Fruit fly (Drosophila melanogaster) whole organism, wandering third instar larva: ENCODE data around the gene CG33159.

ENCODE experiments used
- OdsH ChIP-seq: fragments of 200-800 bp; sonication (Bioruptor generic); optimal IDR thresholded peaks from 2 replicates; lab custom pipeline; 2016; ENCODE audit warnings: missing biosample characterization, mild to moderate bottlenecking, missing genetic modification characterization
- br ChIP-seq: fragments of 200-800 bp; sonication (Bioruptor generic); optimal IDR thresholded peaks from 2 replicates; lab custom pipeline; 2016; ENCODE audit warnings: missing biosample characterization, missing genetic modification characterization
- ey ChIP-seq: fragments of 200-800 bp; sonication (Bioruptor generic); optimal IDR thresholded peaks from 2 replicates; lab custom pipeline; 2016; ENCODE audit warnings: missing biosample characterization, missing genetic modification characterization
- psq ChIP-seq: fragments of 200-800 bp; sonication (Bioruptor generic); optimal IDR thresholded peaks from 3 replicates; lab custom pipeline; 2017; ENCODE audit warnings: missing biosample characterization, mild to moderate bottlenecking, missing genetic modification characterization, moderate library complexity
- rgr ChIP-seq: fragments of 200-800 bp; sonication (Bioruptor generic); optimal IDR thresholded peaks from 3 replicates; lab custom pipeline; 2016; ENCODE audit warnings: missing biosample characterization, mild to moderate bottlenecking, missing genetic modification characterization
- usp ChIP-seq: fragments of >200 bp; optimal IDR thresholded peaks from 2 replicates; lab custom pipeline; 2017; ENCODE audit warnings: missing biosample characterization, missing genetic modification characterization
- woc ChIP-seq: sonication (Bioruptor generic); optimal IDR thresholded peaks from 2 replicates; lab custom pipeline; 2016; ENCODE audit warnings: missing biosample characterization, mild to moderate bottlenecking, missing genetic modification characterization

DNA sequence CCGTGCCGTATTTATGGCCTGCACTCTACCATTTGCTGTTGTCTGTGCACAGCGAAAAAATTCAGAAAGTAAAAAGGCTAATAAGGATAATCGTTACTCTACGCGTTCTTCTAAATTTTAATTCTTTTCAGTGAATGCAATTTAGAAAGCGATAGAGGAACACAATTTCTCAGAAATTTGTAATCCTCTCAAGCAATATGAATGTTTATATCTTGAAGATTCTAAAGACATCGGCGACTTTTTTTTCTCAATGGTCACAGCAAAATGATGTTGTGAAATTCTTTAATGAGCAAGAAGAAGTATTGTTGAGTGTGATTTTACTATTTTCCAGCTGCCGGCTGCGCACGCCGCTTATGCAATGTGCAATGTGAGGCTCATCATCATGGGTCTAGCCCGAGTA lies 48.6 kb upstream of the CG33159 start:
- TF ChIP-seq psq (GFP tag; lab: Kevin White, UChicago) (no peak), woc (no peak), OdsH (GFP tag; lab: Kevin White, UChicago) (no peak), rgr (GFP tag; lab: Kevin White, UChicago) (no peak), br (GFP tag; lab: Kevin White, UChicago) (no peak), usp (GFP tag; lab: Kevin White, UChicago) (no peak), ey (GFP tag; lab: Kevin White, UChicago) (no peak)
